Fruit fly (Drosophila melanogaster) whole organism, adult: ENCODE measurements around the gene CG42747.

Source experiments
- CG11617 ChIP-seq: fragments of 200-800 bp; sonication (Bioruptor generic); optimal IDR thresholded peaks from 2 replicates; lab custom pipeline; 2017; ENCODE audit warnings: mild to moderate bottlenecking, missing biosample characterization, missing genetic modification reagents, missing genetic modification characterization
- CG14711 ChIP-seq: fragments of 200-800 bp; sonication (Bioruptor generic); optimal IDR thresholded peaks from 2 replicates; lab custom pipeline; 2018; ENCODE audit warnings: missing biosample characterization, mild to moderate bottlenecking, missing genetic modification characterization, moderate library complexity
- CG1620 ChIP-seq: fragments of 200-800 bp; sonication (Bioruptor generic); optimal IDR thresholded peaks from 2 replicates; lab custom pipeline; 2016; ENCODE audit warnings: missing biosample characterization, missing genetic modification characterization
- CG33017 ChIP-seq: fragments of 200-800 bp; sonication (Bioruptor generic); optimal IDR thresholded peaks from 2 replicates; lab custom pipeline; 2018; ENCODE audit warnings: missing biosample characterization, mild to moderate bottlenecking, missing genetic modification characterization, moderate library complexity
- CG7045 ChIP-seq: fragments of 200-800 bp; sonication (Bioruptor generic); optimal IDR thresholded peaks from 2 replicates; lab custom pipeline; 2017; ENCODE audit warnings: missing biosample characterization, mild to moderate bottlenecking, missing genetic modification characterization
- CG7101 ChIP-seq: fragments of 200-800 bp; sonication (Bioruptor generic); optimal IDR thresholded peaks from 2 replicates; lab custom pipeline; 2018; ENCODE audit warnings: missing biosample characterization, mild to moderate bottlenecking, missing genetic modification characterization, moderate library complexity
- Clk ChIP-seq: fragments of 200-800 bp; sonication (Bioruptor generic); optimal IDR thresholded peaks from 2 replicates; lab custom pipeline; 2017; ENCODE audit warnings: missing biosample characterization, missing genetic modification characterization
- Mnt ChIP-seq: fragments of 200-800 bp; sonication (Bioruptor generic); optimal IDR thresholded peaks from 2 replicates; lab custom pipeline; 2016; ENCODE audit warnings: missing biosample characterization, mild to moderate bottlenecking, missing genetic modification characterization
- cnc ChIP-seq, 2 experiments: fragments of >200 bp; optimal IDR thresholded peaks; 2 replicates each; lab custom pipeline; 2017
- kay ChIP-seq: fragments of 200-800 bp; sonication (Bioruptor generic); peaks from one replicate; lab custom pipeline; 2016; ENCODE audit warnings: missing biosample characterization, missing genetic modification characterization, borderline replicate concordance
- ovo ChIP-seq: fragments of 200-800 bp; sonication (Bioruptor generic); optimal IDR thresholded peaks from 2 replicates; lab custom pipeline; 2016; ENCODE audit warnings: missing biosample characterization, missing genetic modification characterization
- pad ChIP-seq: fragments of 200-800 bp; sonication (Bioruptor generic); optimal IDR thresholded peaks from 3 replicates; lab custom pipeline; 2017; ENCODE audit warnings: missing biosample characterization, missing genetic modification characterization, mild to moderate bottlenecking, moderate library complexity, missing genetic modification reagents

- TF ChIP-seq CG33017 (tag; lab: Kevin White, UChicago), result no peak
- no peak for TF ChIP-seq CG1620
- TF ChIP-seq kay (GFP tag; lab: Kevin White, UChicago), result no peak
- TF ChIP-seq CG14711, result no peak
- no peak for TF ChIP-seq Clk
- no peak for TF ChIP-seq Mnt (GFP tag; lab: Kevin White, UChicago)
- no peak for TF ChIP-seq CG7101 (tag; lab: Kevin White, UChicago)
- TF ChIP-seq CG11617 (GFP tag; lab: Kevin White, UChicago), result no peak
- no peak for TF ChIP-seq pad (GFP tag; lab: Kevin White, UChicago)
- no peak for TF ChIP-seq CG7045 (GFP tag; lab: Kevin White, UChicago)
- TF ChIP-seq ovo (GFP tag; lab: Kevin White, UChicago), result no peak
- TF ChIP-seq cnc (optimal IDR thresholded peaks at IDR 0.05; lab: Kevin White, UChicago), result no peak
Measured at dm6 chr3L:6397835-6398234, 2.6 kb upstream of the CG42747 start.
